Worm (Caenorhabditis elegans) whole organism, L4/young adult: ENCODE results near the gene srw-3.

Source experiments
- W03F9.2 ChIP-seq: fragments of 150-350 bp; optimal IDR thresholded peaks from 2 replicates; lab custom pipeline; 2014; ENCODE audit warnings: missing biosample characterization, missing genetic modification characterization
- him-1 ChIP-seq: sonication (generic microtip); optimal IDR thresholded peaks from 2 replicates; lab custom pipeline; 2016; ENCODE audit warnings: missing genotype, missing genetic modification reagents, missing genetic modification characterization, missing compliant biosample characterization

ce11 chrV:7683907-7684655 lies 21.3 kb upstream of the srw-3 start, which contains the start of gene sre-11:
- TF ChIP-seq W03F9.2 = no peak
- no peak for TF ChIP-seq him-1 (tag; lab: Kevin White, UChicago)
